Worm (Caenorhabditis elegans) whole organism, early embryonic: ENCODE data around the gene C17F4.7.
"Not testable (repeated sequence)": the region's sequence is repeated elsewhere in the genome, so short reads cannot be mapped to it uniquely, and the experiment has no call there.

Experiments
- F13C5.2 ChIP-seq: sonication (generic microtip); optimal IDR thresholded peaks from 2 replicates; lab custom pipeline; 2017; ENCODE audit warnings: mild to moderate bottlenecking, missing genetic modification characterization, inconsistent platforms, missing compliant biosample characterization
- ama-1 ChIP-seq: fragments of 150-350 bp; optimal IDR thresholded peaks from 2 replicates; lab custom pipeline; 2014
- hmg-4 ChIP-seq: fragments of 200-800 bp; sonication (Bioruptor generic); optimal IDR thresholded peaks from 2 replicates; lab custom pipeline; 2018; ENCODE audit warnings: mild to moderate bottlenecking, missing genetic modification characterization, missing compliant biosample characterization

ce11 chrII:3290544-3290943, 44.7 kb upstream of the C17F4.7 start, which contains the start of gene F39E9.14:
- TF ChIP-seq ama-1 (lab: Kevin White, UChicago); hmg-4; F13C5.2 (tag; lab: Kevin White, UChicago): not testable (repeated sequence)
